Worm (Caenorhabditis elegans) whole organism, L1 larva: ENCODE data around the gene epg-3.

Experiments used
- C16A3.4 ChIP-seq: fragments of 150-350 bp; optimal IDR thresholded peaks from 2 replicates; lab custom pipeline; 2014; ENCODE audit warnings: missing biosample characterization, missing genetic modification characterization
- F16B12.6 ChIP-seq: fragments of 150-350 bp; optimal IDR thresholded peaks from 2 replicates; lab custom pipeline; 2014; ENCODE audit warnings: missing biosample characterization, missing genetic modification characterization
- Y116A8C.19 ChIP-seq: sonication (generic microtip); optimal IDR thresholded peaks from 2 replicates; lab custom pipeline; 2016; ENCODE audit warnings: missing compliant biosample characterization, missing genetic modification characterization, borderline replicate concordance
- aha-1 ChIP-seq: fragments of 150-350 bp; optimal IDR thresholded peaks from 2 replicates; lab custom pipeline; 2014; ENCODE audit warnings: missing biosample characterization, missing genetic modification characterization
- blmp-1 ChIP-seq: fragments of 150-350 bp; optimal IDR thresholded peaks from 2 replicates; lab custom pipeline; 2014; ENCODE audit warnings: missing biosample characterization, missing genetic modification characterization
- ceh-8 ChIP-seq: fragments of 200-800 bp; sonication (Bioruptor generic); optimal IDR thresholded peaks from 2 replicates; lab custom pipeline; 2018; ENCODE audit warnings: mild to moderate bottlenecking, missing genetic modification characterization, moderate library complexity, missing compliant biosample characterization
- ceh-82 ChIP-seq, 3 experiments: fragments of 150-350 bp in 1 of 3; sonication (generic microtip) in 2 of 3; optimal IDR thresholded peaks; 2 replicates each; lab custom pipeline; 2014 to 2017; ENCODE audit warnings: missing biosample characterization in 3 of 3, missing genetic modification characterization in 3 of 3
- ceh-88 ChIP-seq: fragments of 200-800 bp; sonication (Bioruptor generic); IDR thresholded peaks from 2 replicates; pipeline ENCODE4 v1.3.6; 2022; ENCODE audit warnings: missing genetic modification characterization, missing compliant biosample characterization
- ceh-90 ChIP-seq: sonication (generic microtip); optimal IDR thresholded peaks from 2 replicates; lab custom pipeline; 2016; ENCODE audit warnings: missing genetic modification characterization, missing compliant biosample characterization
- dpl-1 ChIP-seq, 3 experiments: fragments of 150-350 bp in 2 of 3; sonication (generic microtip) in 1 of 3; optimal IDR thresholded peaks; 2 replicates each; lab custom pipeline; 2014 to 2017; ENCODE audit warnings: missing biosample characterization in 3 of 3, missing genetic modification characterization in 3 of 3, missing genetic modification reagents in 3 of 3
- dsc-1 ChIP-seq: sonication (generic microtip); optimal IDR thresholded peaks from 2 replicates; lab custom pipeline; 2016; ENCODE audit warnings: mild to moderate bottlenecking, missing genetic modification characterization, missing compliant biosample characterization
- efl-1 ChIP-seq, 4 experiments: fragments of 150-350 bp; optimal IDR thresholded peaks in 3 of 4; peaks in 1 of 4; 1 replicate in 1 of 4; 2 replicates in 3 of 4; lab custom pipeline; 2014; ENCODE audit warnings: missing biosample characterization in 2 of 4, missing genetic modification characterization in 2 of 4, missing genetic modification reagents in 2 of 4
- elt-2 ChIP-seq: sonication (generic microtip); optimal IDR thresholded peaks from 2 replicates; lab custom pipeline; 2016; ENCODE audit warnings: missing genetic modification characterization, mild to moderate bottlenecking, inconsistent platforms, missing compliant biosample characterization, missing genetic modification reagents
- elt-3 ChIP-seq, 6 experiments: fragments of 150-350 bp in 1 of 6; sonication (generic microtip); optimal IDR thresholded peaks; 2 replicates each; lab custom pipeline; 2017 to 2018; ENCODE audit warnings: missing biosample characterization in 6 of 6, missing genetic modification characterization in 6 of 6, inconsistent platforms in 1 of 6
- ets-5 ChIP-seq: fragments of 200-800 bp; sonication (Bioruptor generic); IDR thresholded peaks from 2 replicates; pipeline ENCODE4 v1.3.6; 2022; ENCODE audit warnings: missing genetic modification characterization, missing compliant biosample characterization
- fkh-10 ChIP-seq: sonication (generic microtip); optimal IDR thresholded peaks from 2 replicates; lab custom pipeline; 2017; ENCODE audit warnings: missing biosample characterization, missing genetic modification reagents, missing genetic modification characterization
- fos-1 ChIP-seq: fragments of 150-350 bp; optimal IDR thresholded peaks from 2 replicates; lab custom pipeline; 2014; ENCODE audit warnings: missing biosample characterization, missing genetic modification characterization
- grh-1 ChIP-seq: fragments of 200-800 bp; sonication (Bioruptor generic); IDR thresholded peaks from 2 replicates; pipeline ENCODE4 v1.3.6; 2022; ENCODE audit warnings: missing genetic modification reagents, missing genetic modification characterization, missing compliant biosample characterization
- hpl-2 ChIP-seq: fragments of 150-350 bp; optimal IDR thresholded peaks from 2 replicates; lab custom pipeline; 2014; ENCODE audit warnings: missing biosample characterization, missing genetic modification reagents, missing genetic modification characterization
- irx-1 ChIP-seq: sonication (generic microtip); optimal IDR thresholded peaks from 2 replicates; lab custom pipeline; 2016; ENCODE audit warnings: missing genetic modification characterization, missing compliant biosample characterization
- jun-1 ChIP-seq: fragments of 150-350 bp; optimal IDR thresholded peaks from 2 replicates; lab custom pipeline; 2014; ENCODE audit warnings: missing biosample characterization, missing genetic modification reagents, missing genetic modification characterization
- lin-13 ChIP-seq: fragments of 150-350 bp; optimal IDR thresholded peaks from 2 replicates; lab custom pipeline; 2014; ENCODE audit warnings: missing biosample characterization, missing genetic modification reagents, missing genetic modification characterization
- lin-14 ChIP-seq: fragments of 200-800 bp; sonication (Bioruptor generic); optimal IDR thresholded peaks from 2 replicates; lab custom pipeline; 2018; ENCODE audit warnings: mild to moderate bottlenecking, missing genetic modification characterization, moderate library complexity, missing compliant biosample characterization
- lin-35 ChIP-seq, 2 experiments: fragments of 150-350 bp; optimal IDR thresholded peaks; 2 replicates each; lab custom pipeline; 2014; ENCODE audit warnings: missing biosample characterization in 2 of 2, missing genetic modification characterization in 2 of 2, missing genetic modification reagents in 2 of 2
- lir-3 ChIP-seq: sonication (generic microtip); optimal IDR thresholded peaks from 2 replicates; lab custom pipeline; 2016; ENCODE audit warnings: mild to moderate bottlenecking, missing genetic modification characterization, moderate library complexity, missing compliant biosample characterization; ENCODE audit not compliant: poor library complexity
- lsy-2 ChIP-seq, 2 experiments: fragments of 150-350 bp; optimal IDR thresholded peaks; 2 replicates each; lab custom pipeline; 2014; ENCODE audit warnings: missing biosample characterization in 2 of 2, missing genetic modification characterization in 2 of 2
- mdl-1 ChIP-seq, 2 experiments: fragments of 150-350 bp; optimal IDR thresholded peaks; 2 replicates each; lab custom pipeline; 2014 to 2017; ENCODE audit warnings: missing biosample characterization in 2 of 2, missing genetic modification characterization in 2 of 2, inconsistent platforms in 1 of 2
- mef-2 ChIP-seq: fragments of 150-350 bp; optimal IDR thresholded peaks from 2 replicates; lab custom pipeline; 2014; ENCODE audit warnings: missing biosample characterization, missing genetic modification characterization
- nhr-11 ChIP-seq: fragments of 150-350 bp; optimal IDR thresholded peaks from 2 replicates; lab custom pipeline; 2014; ENCODE audit warnings: missing biosample characterization, missing genetic modification characterization
- nhr-19 ChIP-seq: fragments of 200-800 bp; sonication (Bioruptor generic); conservative IDR thresholded peaks from 2 replicates; pipeline ENCODE4 v1.3.6; 2022; ENCODE audit warnings: missing genetic modification characterization, missing compliant biosample characterization
- nhr-20 ChIP-seq: sonication (generic microtip); optimal IDR thresholded peaks from 2 replicates; lab custom pipeline; 2016; ENCODE audit warnings: mild to moderate bottlenecking, missing genetic modification characterization, missing compliant biosample characterization
- nhr-28 ChIP-seq: fragments of 150-350 bp; optimal IDR thresholded peaks from 2 replicates; lab custom pipeline; 2014; ENCODE audit warnings: missing biosample characterization, missing genetic modification characterization
- nhr-71 ChIP-seq: sonication (generic microtip); optimal IDR thresholded peaks from 2 replicates; lab custom pipeline; 2016; ENCODE audit warnings: mild to moderate bottlenecking, missing genetic modification characterization, moderate library complexity, missing compliant biosample characterization
- nhr-76 ChIP-seq: sonication (generic microtip); optimal IDR thresholded peaks from 2 replicates; lab custom pipeline; 2017; ENCODE audit warnings: missing biosample characterization, missing genetic modification characterization
- pag-3 ChIP-seq: sonication (generic microtip); optimal IDR thresholded peaks from 2 replicates; lab custom pipeline; 2017; ENCODE audit warnings: missing genetic modification characterization, mild to moderate bottlenecking, missing compliant biosample characterization, antibody characterized with exemption, borderline replicate concordance; ENCODE audit not compliant: insufficient read depth
- pax-3 ChIP-seq: fragments of 200-800 bp; sonication (Bioruptor generic); optimal IDR thresholded peaks from 2 replicates; lab custom pipeline; 2018; ENCODE audit warnings: mild to moderate bottlenecking, missing genetic modification characterization, moderate library complexity, missing compliant biosample characterization
- pqm-1 ChIP-seq: sonication (generic microtip); optimal IDR thresholded peaks from 3 replicates; lab custom pipeline; 2017; ENCODE audit warnings: missing biosample characterization, missing genetic modification characterization
- rnt-1 ChIP-seq: sonication (generic microtip); optimal IDR thresholded peaks from 2 replicates; lab custom pipeline; 2016; ENCODE audit warnings: mild to moderate bottlenecking, missing genetic modification characterization, moderate library complexity, missing compliant biosample characterization
- skn-1 ChIP-seq: fragments of 150-350 bp; optimal IDR thresholded peaks from 2 replicates; lab custom pipeline; 2014; ENCODE audit warnings: missing biosample characterization, missing genetic modification characterization
- snpc-4 ChIP-seq: fragments of 150-350 bp; optimal IDR thresholded peaks from 2 replicates; lab custom pipeline; 2014; ENCODE audit warnings: missing biosample characterization, missing genetic modification characterization
- sox-4 ChIP-seq: sonication (generic microtip); optimal IDR thresholded peaks from 2 replicates; lab custom pipeline; 2016; ENCODE audit warnings: missing genetic modification characterization, missing compliant biosample characterization
- swsn-7 ChIP-seq: sonication (generic microtip); optimal IDR thresholded peaks from 2 replicates; lab custom pipeline; 2016; ENCODE audit warnings: missing genetic modification characterization, missing compliant biosample characterization
- tbx-2 ChIP-seq: sonication (generic microtip); optimal IDR thresholded peaks from 2 replicates; lab custom pipeline; 2016; ENCODE audit warnings: missing genetic modification characterization, missing compliant biosample characterization
- tlp-1 ChIP-seq: fragments of 150-350 bp; optimal IDR thresholded peaks from 2 replicates; lab custom pipeline; 2014; ENCODE audit warnings: missing biosample characterization, missing genetic modification characterization
- unc-130 ChIP-seq: fragments of 150-350 bp; optimal IDR thresholded peaks from 2 replicates; lab custom pipeline; 2017; ENCODE audit warnings: missing biosample characterization, missing genetic modification characterization, inconsistent platforms
- unc-30 ChIP-seq: sonication (generic microtip); optimal IDR thresholded peaks from 2 replicates; lab custom pipeline; 2017; ENCODE audit warnings: missing biosample characterization, missing genetic modification characterization
- unc-86 ChIP-seq: sonication (generic microtip); optimal IDR thresholded peaks from 2 replicates; lab custom pipeline; 2016; ENCODE audit warnings: missing genetic modification characterization, missing compliant biosample characterization
- unc-98 ChIP-seq: fragments of 200-800 bp; sonication (Bioruptor generic); IDR thresholded peaks from 2 replicates; pipeline ENCODE4 v1.3.6; 2022; ENCODE audit warnings: missing genetic modification characterization, missing compliant biosample characterization
- vab-15 ChIP-seq: sonication (generic microtip); optimal IDR thresholded peaks from 2 replicates; lab custom pipeline; 2017; ENCODE audit warnings: missing genotype, mild to moderate bottlenecking, missing genetic modification characterization, missing compliant biosample characterization
- zag-1 ChIP-seq: fragments of 150-350 bp; optimal IDR thresholded peaks from 2 replicates; lab custom pipeline; 2014; ENCODE audit warnings: missing biosample characterization, missing genetic modification characterization
- zip-4 ChIP-seq: fragments of 200-800 bp; sonication (Bioruptor generic); optimal IDR thresholded peaks from 2 replicates; lab custom pipeline; 2018; ENCODE audit warnings: mild to moderate bottlenecking, missing genetic modification characterization, moderate library complexity, missing compliant biosample characterization

The epg-3 gene

DNA sequence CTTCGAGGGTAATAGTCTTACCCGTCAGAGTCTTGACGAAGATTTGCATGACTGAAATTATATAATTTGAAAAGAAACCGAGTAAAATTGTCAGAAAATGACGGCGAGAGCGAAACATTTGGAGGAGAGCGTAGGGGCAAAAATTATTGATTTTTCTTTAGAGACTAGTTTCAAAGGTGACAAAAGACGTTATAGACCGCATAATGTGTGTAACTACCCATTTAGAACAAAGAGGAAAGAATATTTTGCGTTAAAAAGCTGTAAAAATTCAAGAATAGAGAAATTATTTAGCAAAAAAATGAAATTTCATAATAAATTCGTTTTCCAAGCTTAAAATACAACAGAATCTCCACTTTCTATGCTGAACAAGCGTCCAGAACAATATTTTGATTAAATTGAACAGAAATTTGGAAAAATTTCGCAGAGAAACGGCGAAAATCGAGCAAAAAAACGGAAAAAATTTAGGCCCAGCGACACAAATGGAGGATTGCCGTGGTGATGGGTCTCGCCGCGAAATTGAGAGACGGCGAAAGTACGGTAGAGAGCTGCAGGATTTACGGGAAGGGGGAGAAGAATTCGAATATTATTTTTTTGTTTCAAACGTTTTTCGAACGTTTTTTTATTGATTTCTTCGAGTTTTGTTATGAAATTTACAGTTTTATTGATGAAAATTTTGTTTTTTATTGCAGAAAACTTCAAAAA, 44.1 kb downstream of the epg-3 start, which contains the start of the genes ubq-2 and frg-1:
Gene ubq-2 (minus strand): TSS at position 51 of the 702 bp plus-strand sequence.
Gene frg-1 (plus strand): TSS at position 690 of the 702 bp plus-strand sequence.
- peak; percentile 87 for TF ChIP-seq jun-1 (tag; lab: Kevin White, UChicago)
- TF ChIP-seq skn-1: peak; percentile 60
- no peak for TF ChIP-seq lir-3 (tag; lab: Kevin White, UChicago)
- TF ChIP-seq tlp-1 (tag; lab: Kevin White, UChicago): no peak
- TF ChIP-seq fos-1 (tag; lab: Kevin White, UChicago): peak; percentile 85
- peak; percentile 45 for TF ChIP-seq snpc-4 (tag; lab: Kevin White, UChicago)
- TF ChIP-seq nhr-19 (GFP tag; lab: Robert Waterston, UW): peak; percentile 85
- peak; percentile 88 for TF ChIP-seq lin-13 (GFP tag; lab: Kevin White, UChicago)
- TF ChIP-seq nhr-76: no peak
- no peak for TF ChIP-seq unc-30 (tag; lab: Kevin White, UChicago)
- TF ChIP-seq nhr-11 (tag; lab: Kevin White, UChicago): peak; percentile 19
- TF ChIP-seq C16A3.4 (tag; lab: Kevin White, UChicago): peak; percentile 87
- peak; percentile 96 for TF ChIP-seq unc-130 (tag; lab: Kevin White, UChicago)
- peak; percentile 83 for TF ChIP-seq irx-1 (tag; lab: Kevin White, UChicago)
- no peak for TF ChIP-seq ceh-90 (tag; lab: Kevin White, UChicago)
- peak; percentile 81 for TF ChIP-seq blmp-1 (tag; lab: Kevin White, UChicago)
- peak; percentile 93 for TF ChIP-seq swsn-7 (tag; lab: Kevin White, UChicago)
- TF ChIP-seq ceh-8 (GFP tag; lab: Kevin White, UChicago): peak; percentile 49
- TF ChIP-seq nhr-20 (tag; lab: Kevin White, UChicago): peak; percentile 86
- TF ChIP-seq lin-35 (GFP tag; optimal IDR thresholded peaks at IDR 0.05; lab: Kevin White, UChicago): peak; percentile 83 to 91
- TF ChIP-seq hpl-2 (GFP tag; lab: Kevin White, UChicago): peak; percentile 72
- peak; percentile 93 for TF ChIP-seq dsc-1 (tag; lab: Kevin White, UChicago)
- TF ChIP-seq lin-14: peak; percentile 87
- peak; percentile 48 for TF ChIP-seq fkh-10
- TF ChIP-seq rnt-1: peak; percentile 93
- TF ChIP-seq ceh-88 (GFP tag; lab: Robert Waterston, UW): no peak
- peak; percentile 100 for TF ChIP-seq lsy-2 (tag; optimal IDR thresholded peaks at IDR 0.05; lab: Kevin White, UChicago)
- TF ChIP-seq nhr-71 (tag; lab: Kevin White, UChicago): peak; percentile 93
- no peak for TF ChIP-seq vab-15 (tag; lab: Kevin White, UChicago)
- peak; percentile 91 for TF ChIP-seq tbx-2 (tag; lab: Kevin White, UChicago)
- no peak for TF ChIP-seq pag-3 (tag; lab: Kevin White, UChicago)
- peak; percentile 72 for TF ChIP-seq mef-2 (tag; lab: Kevin White, UChicago)
- TF ChIP-seq pqm-1 (tag; lab: Kevin White, UChicago): no peak
- TF ChIP-seq efl-1 (optimal IDR thresholded peaks at IDR 0.05; lab: Kevin White, UChicago): peak; percentile 88 to 91
- TF ChIP-seq efl-1 (GFP tag; optimal IDR thresholded peaks at IDR 0.05 in 1 of 2; lab: Kevin White, UChicago): peak; percentile 82 to 98
- no peak for TF ChIP-seq unc-98 (GFP tag; lab: Robert Waterston, UW)
- peak; percentile 78 for TF ChIP-seq grh-1 (GFP tag; lab: Robert Waterston, UW)
- peak in 1 of 2 experiments; percentile 73 for TF ChIP-seq mdl-1 (tag; optimal IDR thresholded peaks at IDR 0.05; lab: Kevin White, UChicago)
- peak; percentile 64 for TF ChIP-seq pax-3 (tag; lab: Kevin White, UChicago)
- peak; percentile 69 for TF ChIP-seq zip-4
- peak; percentile 91 to 98 (median 93) for TF ChIP-seq ceh-82 (tag; optimal IDR thresholded peaks at IDR 0.05; lab: Kevin White, UChicago)
- peak; percentile 6 for TF ChIP-seq aha-1
- peak; percentile 61 for TF ChIP-seq elt-2
- TF ChIP-seq Y116A8C.19: no peak
- peak; percentile 78 for TF ChIP-seq F16B12.6
- TF ChIP-seq sox-4 (tag; lab: Kevin White, UChicago): peak; percentile 79
- TF ChIP-seq dpl-1 (GFP tag; optimal IDR thresholded peaks at IDR 0.05; lab: Kevin White, UChicago): peak; percentile 78 to 84 (median 84)
- no peak for TF ChIP-seq ets-5 (GFP tag; lab: Robert Waterston, UW)
- TF ChIP-seq elt-3 (tag; optimal IDR thresholded peaks at IDR 0.05; lab: Kevin White, UChicago): peak in 3 of 6 experiments; percentile 2 to 78 (median 76)
- no peak for TF ChIP-seq zag-1 (tag; lab: Kevin White, UChicago)
- no peak for TF ChIP-seq nhr-28 (tag; lab: Kevin White, UChicago)
- peak; percentile 86 for TF ChIP-seq unc-86
